Worm (Caenorhabditis elegans): ENCODE data around the gene nmur-2.

Gene nmur-2

ce11 chrII:75831-76230 is 49.0 kb downstream of the nmur-2 start:
- TF ChIP-seq nhr-25 (tag; optimal IDR thresholded peaks at IDR 0.05; ENCODE audit: borderline replicate concordance, insufficient read depth) (no peak), pha-4 (GFP tag; IDR thresholded peaks at IDR 0.05) (no peak), pha-4 (tag; optimal IDR thresholded peaks at IDR 0.05) (no peak), dpl-1 (GFP tag; optimal IDR thresholded peaks at IDR 0.05) (no peak), unc-62 (GFP tag; optimal IDR thresholded peaks at IDR 0.05 in 1 of 2) (peak in 1 of 2 experiments; percentile 95), unc-62 (tag; optimal IDR thresholded peaks at IDR 0.05) (no peak), attf-4 (tag; optimal IDR thresholded peaks at IDR 0.05) (no peak), ztf-7 (tag; optimal IDR thresholded peaks at IDR 0.05) (no peak)

ce11 chrII:73892-74291 is 50.9 kb downstream of the nmur-2 start:
- no peak for TF ChIP-seq hlh-30 (tag; optimal IDR thresholded peaks at IDR 0.05; ENCODE audit: insufficient read depth)
- no peak for TF ChIP-seq unc-39 (tag; optimal IDR thresholded peaks at IDR 0.05)
- no peak for TF ChIP-seq dmd-9 (GFP tag; IDR thresholded peaks at IDR 0.05)
- TF ChIP-seq unc-62 (GFP tag; optimal IDR thresholded peaks at IDR 0.05 in 1 of 2): no peak
- no peak for TF ChIP-seq unc-62 (tag; optimal IDR thresholded peaks at IDR 0.05)
- no peak for TF ChIP-seq lin-39 (tag; optimal IDR thresholded peaks at IDR 0.05)
- TF ChIP-seq aha-1 (tag): peak; percentile 86
- peak; percentile 26 for TF ChIP-seq ces-1 (GFP tag; optimal IDR thresholded peaks at IDR 0.05)

- TF ChIP-seq mxl-2 (GFP tag; conservative IDR thresholded peaks at IDR 0.05) (no peak), ces-1 (GFP tag; optimal IDR thresholded peaks at IDR 0.05) (peak; percentile 75), F37D6.2 (tag; optimal IDR thresholded peaks at IDR 0.05) (no peak), daf-8 (GFP tag; IDR thresholded peaks at IDR 0.05) (no peak), lir-3 (tag; optimal IDR thresholded peaks at IDR 0.05) (no peak), ceh-62 (tag; optimal IDR thresholded peaks at IDR 0.05) (no peak), set-16 (GFP tag; IDR thresholded peaks at IDR 0.05) (no peak), mxl-3 (GFP tag; optimal IDR thresholded peaks at IDR 0.05) (no peak), mdt-29 (GFP tag; IDR thresholded peaks at IDR 0.05) (no peak), ctbp-1 (GFP tag; IDR thresholded peaks at IDR 0.05) (peak; percentile 57; the same call in 1 of the 2 replicates), hlh-30 (tag; optimal IDR thresholded peaks at IDR 0.05; ENCODE audit: insufficient read depth) (no peak), hif-1 (tag; optimal IDR thresholded peaks at IDR 0.05) (no peak), nhr-48 (tag; optimal IDR thresholded peaks at IDR 0.05) (no peak), lin-39 (tag; optimal IDR thresholded peaks at IDR 0.05) (no peak), snpc-1.2 (GFP tag; IDR thresholded peaks at IDR 0.05) (no peak), F10B5.3 (tag; optimal IDR thresholded peaks at IDR 0.05) (no peak), fkh-10 (GFP tag; optimal IDR thresholded peaks at IDR 0.05) (peak; percentile 94), cey-2 (tag; optimal IDR thresholded peaks at IDR 0.05; ENCODE audit: borderline replicate concordance, insufficient read depth) (no peak)
Measured at ce11 chrII:73329-73728, 51.5 kb downstream of the nmur-2 start.

Measured in whole organism, L4 larva.